Worm (Caenorhabditis elegans): Measurements from ENCODE around the gene K05F6.10.

DNA sequence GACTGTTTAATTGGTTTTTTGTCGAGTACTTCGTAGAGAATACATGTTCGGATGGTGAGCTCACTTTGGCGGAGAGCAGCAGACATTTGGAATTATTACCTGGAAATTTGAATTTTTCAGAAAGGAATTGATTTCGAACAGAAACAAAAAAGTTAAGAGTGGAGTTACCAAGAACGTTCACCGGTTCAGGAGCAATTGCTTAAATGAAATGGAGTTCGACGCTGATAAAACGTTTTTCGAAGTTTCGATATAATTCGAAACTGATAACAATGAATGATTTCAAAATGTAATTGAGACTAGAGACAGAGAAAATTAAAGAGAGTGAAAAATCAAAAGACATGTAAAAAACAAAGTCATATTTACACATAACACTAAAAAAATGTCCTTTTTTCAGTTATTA is 34.7 kb upstream of the K05F6.10 start, which contains the start of gene fbxa-163:
- TF ChIP-seq klf-2 (GFP tag; conservative IDR thresholded peaks at IDR 0.05) (no peak), T22C8.4 (GFP tag; IDR thresholded peaks at IDR 0.05) (no peak), flt-1 (GFP tag; IDR thresholded peaks at IDR 0.05) (no peak), cog-1 (tag; optimal IDR thresholded peaks at IDR 0.05) (no peak), med-1 (GFP tag; optimal IDR thresholded peaks at IDR 0.05; ENCODE audit: insufficient read depth) (no peak), ref-1 (GFP tag; conservative IDR thresholded peaks at IDR 0.05) (no peak)
